Worm (Caenorhabditis elegans): Measurements from ENCODE around the gene snb-7.

Gene snb-7

DNA sequence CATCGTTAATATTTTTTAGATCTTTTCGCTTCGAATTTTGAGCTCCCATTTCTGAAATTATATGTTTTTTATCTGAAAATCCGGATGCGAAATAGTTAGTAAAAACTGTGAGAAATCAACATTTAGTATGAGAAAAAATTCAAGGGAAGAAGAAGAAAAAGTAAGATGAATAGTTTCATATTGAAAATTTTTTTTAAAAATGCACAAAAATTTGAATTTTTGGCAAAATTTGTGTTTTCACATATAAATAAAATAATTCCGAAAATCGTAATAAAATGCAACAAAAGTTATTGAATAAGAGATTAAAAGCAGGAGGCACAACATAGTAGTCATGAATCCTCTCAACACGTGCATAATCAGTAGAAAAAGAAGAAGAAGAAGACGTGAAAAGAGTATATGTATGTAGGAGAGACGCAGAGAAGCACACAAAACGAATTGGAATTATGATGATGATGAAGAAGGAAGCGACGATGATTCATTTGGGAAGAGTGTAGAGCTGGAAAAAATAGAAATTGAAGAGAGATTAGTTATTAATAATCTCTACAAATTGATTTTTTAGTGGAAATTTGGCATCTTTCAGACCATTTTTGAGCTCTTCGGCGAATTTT, 5.4 kb downstream of the snb-7 start, which contains the start of gene eak-7:
Gene eak-7, minus strand, starts transcription at position 51 of the 608 bp plus-strand sequence.
- TF ChIP-seq nhr-21 (tag; optimal IDR thresholded peaks at IDR 0.05): no peak
- TF ChIP-seq lin-39 (tag; optimal IDR thresholded peaks at IDR 0.05): no peak
- TF ChIP-seq elt-1 (tag; optimal IDR thresholded peaks at IDR 0.05): no peak
- no peak for TF ChIP-seq unc-39 (tag; optimal IDR thresholded peaks at IDR 0.05)
- no peak for TF ChIP-seq nhr-10 (tag; optimal IDR thresholded peaks at IDR 0.05)
- TF ChIP-seq R02D3.7 (tag; optimal IDR thresholded peaks at IDR 0.05): no peak
- TF ChIP-seq C34F6.9 (tag; optimal IDR thresholded peaks at IDR 0.05): peak; percentile 55
- TF ChIP-seq zag-1 (tag; optimal IDR thresholded peaks at IDR 0.05): no peak
- no peak for TF ChIP-seq sma-9 (GFP tag; optimal IDR thresholded peaks at IDR 0.05)
- TF ChIP-seq sma-9 (tag; optimal IDR thresholded peaks at IDR 0.05): no peak
- TF ChIP-seq blmp-1 (tag; optimal IDR thresholded peaks at IDR 0.05; ENCODE audit: insufficient read depth): no peak
- TF ChIP-seq peb-1 (tag; optimal IDR thresholded peaks at IDR 0.05): no peak
- TF ChIP-seq unc-62 (GFP tag; optimal IDR thresholded peaks at IDR 0.05): no peak
- TF ChIP-seq ZK546.5 (tag; optimal IDR thresholded peaks at IDR 0.05): no peak
- no peak for TF ChIP-seq lin-11 (tag; optimal IDR thresholded peaks at IDR 0.05)
- no peak for TF ChIP-seq nhr-129 (tag; optimal IDR thresholded peaks at IDR 0.05)
- TF ChIP-seq ceh-16 (tag; optimal IDR thresholded peaks at IDR 0.05): no peak
- no peak for TF ChIP-seq ztf-11 (tag; optimal IDR thresholded peaks at IDR 0.05)
- no peak for TF ChIP-seq snpc-4 (tag; optimal IDR thresholded peaks at IDR 0.05)
- TF ChIP-seq aly-2 (tag; optimal IDR thresholded peaks at IDR 0.05): no peak
- no peak for TF ChIP-seq nhr-6 (tag; optimal IDR thresholded peaks at IDR 0.05)
- TF ChIP-seq nhr-25 (tag; optimal IDR thresholded peaks at IDR 0.05): no peak
- TF ChIP-seq ceh-82 (tag; optimal IDR thresholded peaks at IDR 0.05): no peak
- TF ChIP-seq nhr-23 (tag; optimal IDR thresholded peaks at IDR 0.05): no peak
- TF ChIP-seq elt-3 (tag; optimal IDR thresholded peaks at IDR 0.05): no peak
- TF ChIP-seq alr-1 (tag; optimal IDR thresholded peaks at IDR 0.05): no peak
- TF ChIP-seq nhr-237 (tag; optimal IDR thresholded peaks at IDR 0.05): no peak
- TF ChIP-seq ztf-1 (GFP tag; conservative IDR thresholded peaks at IDR 0.05): no peak
- no peak for TF ChIP-seq sma-3 (GFP tag; optimal IDR thresholded peaks at IDR 0.05)
- peak; percentile 4 for TF ChIP-seq crh-2 (tag; optimal IDR thresholded peaks at IDR 0.05)
- TF ChIP-seq nhr-77 (tag; optimal IDR thresholded peaks at IDR 0.05): no peak
- TF ChIP-seq unc-55 (GFP tag; optimal IDR thresholded peaks at IDR 0.05): peak; percentile 50
- TF ChIP-seq mab-5 (tag; optimal IDR thresholded peaks at IDR 0.05): no peak
- peak; percentile 15 for TF ChIP-seq fos-1 (tag; optimal IDR thresholded peaks at IDR 0.05)
- no peak for TF ChIP-seq gmeb-1 (tag; optimal IDR thresholded peaks at IDR 0.05)

ce11 chrIV:12567176-12567892, 6.7 kb downstream of the snb-7 start, which contains the start of the genes hsb-1 and let-99:
Gene hsb-1 (minus strand): TSS chrIV:12567226.
Gene let-99 (plus strand): TSS chrIV:12567842.
- TF ChIP-seq ceh-16 (tag; optimal IDR thresholded peaks at IDR 0.05) (no peak), nhr-6 (tag; optimal IDR thresholded peaks at IDR 0.05) (no peak), C34F6.9 (tag; optimal IDR thresholded peaks at IDR 0.05) (peak; percentile 55), nhr-129 (tag; optimal IDR thresholded peaks at IDR 0.05) (no peak), skn-1 (tag; optimal IDR thresholded peaks at IDR 0.05) (no peak), snpc-4 (tag; optimal IDR thresholded peaks at IDR 0.05) (no peak), aly-2 (tag; optimal IDR thresholded peaks at IDR 0.05) (no peak), sma-9 (GFP tag; optimal IDR thresholded peaks at IDR 0.05) (no peak), sma-9 (tag; optimal IDR thresholded peaks at IDR 0.05) (no peak), ztf-1 (GFP tag; conservative IDR thresholded peaks at IDR 0.05) (no peak), nhr-21 (tag; optimal IDR thresholded peaks at IDR 0.05) (no peak), nhr-77 (tag; optimal IDR thresholded peaks at IDR 0.05) (no peak), F13H6.1 (tag; optimal IDR thresholded peaks at IDR 0.05) (peak; percentile 49), ceh-82 (tag; optimal IDR thresholded peaks at IDR 0.05) (no peak), ztf-11 (tag; optimal IDR thresholded peaks at IDR 0.05) (no peak), lin-13 (GFP tag; optimal IDR thresholded peaks at IDR 0.05) (no peak), crh-2 (tag; optimal IDR thresholded peaks at IDR 0.05) (peak; percentile 24), elt-3 (tag; optimal IDR thresholded peaks at IDR 0.05) (no peak), sma-3 (GFP tag; optimal IDR thresholded peaks at IDR 0.05) (no peak), fos-1 (tag; optimal IDR thresholded peaks at IDR 0.05) (peak; percentile 4), nhr-12 (tag; optimal IDR thresholded peaks at IDR 0.05) (no peak)
